Worm (Caenorhabditis elegans): ENCODE data around the gene nhl-2.

DNA sequence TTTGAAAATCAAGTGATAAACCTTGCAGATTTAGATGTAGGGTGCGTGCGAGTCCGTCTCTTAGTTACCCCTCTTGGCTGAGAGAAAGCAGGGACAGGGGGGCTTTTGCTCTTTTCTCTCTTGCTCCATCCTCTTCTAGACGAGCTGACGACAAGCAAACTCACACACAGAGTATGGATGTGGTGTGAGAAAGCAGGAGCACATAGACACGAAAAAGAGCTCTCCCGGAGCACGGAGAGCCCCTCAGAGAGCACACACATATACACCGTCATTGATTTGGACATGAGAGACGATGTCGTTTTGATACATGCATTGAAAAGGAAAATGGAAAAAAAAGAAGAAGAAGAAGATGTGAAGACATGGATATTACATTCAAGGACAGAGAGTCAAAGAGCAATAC, 23.2 kb downstream of the nhl-2 start:
- TF ChIP-seq dao-5 (tag; optimal IDR thresholded peaks at IDR 0.05) (no peak), W03F9.2 (tag; optimal IDR thresholded peaks at IDR 0.05) (no peak), him-1 (tag; optimal IDR thresholded peaks at IDR 0.05) (no peak)

Measured in whole organism, L4/young adult.